Fruit fly (Drosophila melanogaster) whole organism, embryonic: Measurements from ENCODE around the gene CG14110.

Experiments used
- B-H2 ChIP-seq: fragments of 200-800 bp; sonication (Bioruptor generic); optimal IDR thresholded peaks from 2 replicates; lab custom pipeline; 2018; ENCODE audit warnings: missing biosample characterization, mild to moderate bottlenecking, missing genetic modification characterization
- Blimp-1 ChIP-seq: fragments of 200-800 bp; sonication (Bioruptor generic); optimal IDR thresholded peaks from 3 replicates; lab custom pipeline; 2018; ENCODE audit warnings: missing biosample characterization, missing genetic modification characterization, mild to moderate bottlenecking, moderate library complexity, missing genetic modification reagents
- C15 ChIP-seq: fragments of 200-800 bp; sonication (Bioruptor generic); IDR thresholded peaks from 3 replicates; pipeline ENCODE4 v1.3.6; 2022; ENCODE audit warnings: missing biosample characterization, missing genetic modification characterization
- CG10543 ChIP-seq: fragments of 200-800 bp; sonication (Bioruptor generic); optimal IDR thresholded peaks from 3 replicates; lab custom pipeline; 2017; ENCODE audit warnings: missing biosample characterization, mild to moderate bottlenecking, missing genetic modification characterization, moderate library complexity
- CG10979 ChIP-seq: fragments of 200-800 bp; sonication (Bioruptor generic); optimal IDR thresholded peaks from 2 replicates; lab custom pipeline; 2018; ENCODE audit warnings: missing biosample characterization, mild to moderate bottlenecking, missing genetic modification characterization, moderate library complexity
- CG12744 ChIP-seq: fragments of 200-800 bp; sonication (Bioruptor generic); optimal IDR thresholded peaks from 2 replicates; lab custom pipeline; 2016; ENCODE audit warnings: missing biosample characterization, missing genetic modification characterization
- CG15073 ChIP-seq: fragments of 200-800 bp; sonication (Bioruptor generic); optimal IDR thresholded peaks from 2 replicates; lab custom pipeline; 2016; ENCODE audit warnings: missing biosample characterization, missing genetic modification characterization
- CG15269 ChIP-seq: fragments of 200-800 bp; sonication (Bioruptor generic); optimal IDR thresholded peaks from 2 replicates; lab custom pipeline; 2018; ENCODE audit warnings: missing biosample characterization, mild to moderate bottlenecking, missing genetic modification characterization, moderate library complexity
- CG15479 ChIP-seq: fragments of 200-800 bp; sonication (Bioruptor generic); optimal IDR thresholded peaks from 3 replicates; lab custom pipeline; 2019; ENCODE audit warnings: missing biosample characterization, mild to moderate bottlenecking, missing genetic modification characterization, moderate library complexity
- CG16813 ChIP-seq: fragments of 200-800 bp; sonication (Bioruptor generic); IDR thresholded peaks from 3 replicates; pipeline ENCODE4 v1.3.6; 2022; ENCODE audit warnings: missing biosample characterization, missing genetic modification characterization; ENCODE audit not compliant: partially characterized antibody
- CG2712 ChIP-seq: fragments of 200-800 bp; optimal IDR thresholded peaks from 3 replicates; lab custom pipeline; 2019; ENCODE audit warnings: missing biosample characterization, mild to moderate bottlenecking, missing genetic modification characterization, moderate library complexity
- CG2889 ChIP-seq: fragments of 200-800 bp; sonication (Bioruptor generic); IDR thresholded peaks from 3 replicates; pipeline ENCODE4 v1.3.6; 2022; ENCODE audit warnings: missing biosample characterization, missing genetic modification characterization
- CG32772 ChIP-seq: fragments of 200-800 bp; sonication (Bioruptor generic); IDR thresholded peaks from 2 replicates; pipeline ENCODE4 v1.3.6; 2022; ENCODE audit warnings: missing biosample characterization, missing genetic modification characterization
- CG7271 ChIP-seq: fragments of 200-800 bp; sonication (Bioruptor generic); optimal IDR thresholded peaks from 2 replicates; lab custom pipeline; 2018; ENCODE audit warnings: missing biosample characterization, mild to moderate bottlenecking, missing genetic modification characterization, moderate library complexity
- CTCF ChIP-seq: fragments of 200-800 bp; sonication (Bioruptor generic); optimal IDR thresholded peaks from 2 replicates; lab custom pipeline; 2017; ENCODE audit warnings: missing biosample characterization, mild to moderate bottlenecking, missing genetic modification characterization, moderate library complexity
- E2f2 ChIP-seq: fragments of 200-800 bp; sonication (Bioruptor generic); IDR thresholded peaks from 2 replicates; pipeline ENCODE4 v1.3.6; 2022; ENCODE audit warnings: missing biosample characterization, missing genetic modification characterization
- Ets65A ChIP-seq: fragments of 200-800 bp; sonication (Bioruptor generic); peaks from one replicate; lab custom pipeline; 2016; ENCODE audit warnings: missing biosample characterization, missing genetic modification characterization
- HHEX ChIP-seq: fragments of 200-800 bp; sonication (Bioruptor generic); optimal IDR thresholded peaks from 3 replicates; lab custom pipeline; 2017; ENCODE audit warnings: missing biosample characterization, mild to moderate bottlenecking, missing genetic modification characterization, missing genetic modification reagents
- HLH54F ChIP-seq: fragments of 200-800 bp; sonication (Bioruptor generic); optimal IDR thresholded peaks from 3 replicates; lab custom pipeline; 2016; ENCODE audit warnings: missing biosample characterization, missing genetic modification characterization
- Lhr ChIP-seq: fragments of 200-800 bp; sonication (Bioruptor generic); optimal IDR thresholded peaks from 3 replicates; lab custom pipeline; 2017; ENCODE audit warnings: mild to moderate bottlenecking, missing biosample characterization, missing genetic modification reagents, missing genetic modification characterization
- NC2β ChIP-seq: fragments of 200-800 bp; sonication (Bioruptor generic); optimal IDR thresholded peaks from 2 replicates; lab custom pipeline; 2016; ENCODE audit warnings: missing biosample characterization, missing genetic modification characterization
- Neu2 ChIP-seq: fragments of 200-800 bp; sonication (Bioruptor generic); optimal IDR thresholded peaks from 3 replicates; lab custom pipeline; 2016; ENCODE audit warnings: missing biosample characterization, missing genetic modification characterization, borderline replicate concordance
- Sry-β ChIP-seq: fragments of 200-800 bp; sonication (Bioruptor generic); optimal IDR thresholded peaks from 2 replicates; lab custom pipeline; 2018; ENCODE audit warnings: missing biosample characterization, mild to moderate bottlenecking, missing genetic modification characterization, moderate library complexity
- btn ChIP-seq: fragments of 200-800 bp; sonication (Bioruptor generic); optimal IDR thresholded peaks from 2 replicates; lab custom pipeline; 2016; ENCODE audit warnings: missing biosample characterization, missing genetic modification characterization
- cad ChIP-seq: fragments of >200 bp; optimal IDR thresholded peaks from 2 replicates; lab custom pipeline; 2017; ENCODE audit warnings: missing biosample characterization, missing genetic modification characterization
- cg ChIP-seq: fragments of 200-800 bp; sonication (Bioruptor generic); optimal IDR thresholded peaks from 3 replicates; lab custom pipeline; 2019; ENCODE audit warnings: missing biosample characterization, mild to moderate bottlenecking, missing genetic modification characterization, moderate library complexity
- dysf ChIP-seq: fragments of 200-800 bp; sonication (Bioruptor generic); IDR thresholded peaks from 3 replicates; pipeline ENCODE4 v1.3.6; 2022; ENCODE audit warnings: missing biosample characterization, missing genetic modification characterization
- gro ChIP-seq: fragments of 200-800 bp; sonication (Bioruptor generic); optimal IDR thresholded peaks from 2 replicates; lab custom pipeline; 2016; ENCODE audit warnings: missing biosample characterization, missing genetic modification characterization
- lilli ChIP-seq: fragments of 200-800 bp; sonication (Bioruptor generic); optimal IDR thresholded peaks from 3 replicates; lab custom pipeline; 2016; ENCODE audit warnings: missing biosample characterization, missing genetic modification characterization
- lola ChIP-seq, 3 experiments: fragments of >200 bp in 2 of 3; fragments of 200-800 bp in 1 of 3; sonication (Bioruptor generic) in 1 of 3; optimal IDR thresholded peaks; 2 replicates each; lab custom pipeline; 2017 to 2019; ENCODE audit warnings: missing biosample characterization in 3 of 3, missing genetic modification characterization in 3 of 3, mild to moderate bottlenecking in 1 of 3, moderate library complexity in 1 of 3
- mam ChIP-seq: fragments of 200-800 bp; sonication (Bioruptor generic); optimal IDR thresholded peaks from 3 replicates; lab custom pipeline; 2016; ENCODE audit warnings: missing biosample characterization, missing genetic modification characterization
- p53 ChIP-seq: fragments of 200-800 bp; sonication (Bioruptor generic); optimal IDR thresholded peaks from 2 replicates; lab custom pipeline; 2016; ENCODE audit warnings: missing biosample characterization, missing genetic modification characterization
- pb ChIP-seq: fragments of 200-800 bp; sonication (Bioruptor generic); optimal IDR thresholded peaks from 3 replicates; lab custom pipeline; 2016; ENCODE audit warnings: missing biosample characterization, missing genetic modification characterization
- tin ChIP-seq: fragments of 200-800 bp; sonication (Bioruptor generic); optimal IDR thresholded peaks from 3 replicates; lab custom pipeline; 2016; ENCODE audit warnings: missing biosample characterization, missing genetic modification characterization
- tll ChIP-seq, 2 experiments: fragments of 200-800 bp in 1 of 2; fragments of >200 bp in 1 of 2; sonication (Bioruptor generic) in 1 of 2; optimal IDR thresholded peaks; 2 replicates each; lab custom pipeline; 2017 to 2019; ENCODE audit warnings: missing biosample characterization in 2 of 2, missing genetic modification characterization in 2 of 2, mild to moderate bottlenecking in 1 of 2, moderate library complexity in 1 of 2
- tna ChIP-seq: fragments of 200-800 bp; sonication (Bioruptor generic); IDR thresholded peaks from 2 replicates; pipeline ENCODE4 v1.3.6; 2022; ENCODE audit warnings: missing biosample characterization, missing genetic modification characterization; ENCODE audit not compliant: partially characterized antibody
- twi ChIP-seq: fragments of 200-800 bp; optimal IDR thresholded peaks from 2 replicates; lab custom pipeline; 2019; ENCODE audit warnings: missing biosample characterization, mild to moderate bottlenecking, missing genetic modification characterization, moderate library complexity
- z ChIP-seq: fragments of 200-800 bp; sonication (Bioruptor generic); IDR thresholded peaks from 3 replicates; pipeline ENCODE4 v1.3.6; 2022; ENCODE audit warnings: missing biosample characterization, missing genetic modification characterization
- zen ChIP-seq: fragments of 200-800 bp; sonication (Bioruptor generic); optimal IDR thresholded peaks from 3 replicates; lab custom pipeline; 2018; ENCODE audit warnings: missing biosample characterization, mild to moderate bottlenecking, missing genetic modification characterization, moderate library complexity

Gene CG14110

dm6 chr3L:13356084-13356693, 28.4 kb upstream of the CG14110 start, which contains the start of gene Nplp2 (continued):
- TF ChIP-seq mam (no peak), cg (GFP tag; lab: Kevin White, UChicago) (no peak), Neu2 (no peak), NC2β (GFP tag; lab: Kevin White, UChicago) (no peak), z (no peak), C15 (GFP tag; lab: Robert Waterston, UW) (0 out of 3 replicates have a peak, but pooled peaks have one; percentile 40)

- TF ChIP-seq HHEX (GFP tag; lab: Kevin White, UChicago) = no peak
- TF ChIP-seq Ets65A (GFP tag; lab: Kevin White, UChicago) = peak; percentile 0
- TF ChIP-seq, all 482 proteins: peak for 1
Observed at dm6 chr3L:13377657-13378056, 6.9 kb upstream of the CG14110 start, which contains the start of gene CG14111. Gene CG14111 (plus strand): TSS chr3L:13377957.

dm6 chr3L:13378202-13378601, 6.4 kb upstream of the CG14110 start, which contains the start of gene SNCF:
Gene SNCF (plus strand): TSS chr3L:13378583.
- no peak for TF ChIP-seq CG2889 (GFP tag; lab: Robert Waterston, UW)
- peak; percentile 70 for TF ChIP-seq CG7271 (tag; lab: Kevin White, UChicago)
- TF ChIP-seq cad = peak; percentile 99
- peak; percentile 49 for TF ChIP-seq CG15479 (GFP tag; lab: Kevin White, UChicago)
- TF ChIP-seq zen (tag; lab: Kevin White, UChicago) = peak; percentile 98
- no peak for TF ChIP-seq lilli
- peak in 1 of 2 experiments; percentile 87 for TF ChIP-seq tll (GFP tag; optimal IDR thresholded peaks at IDR 0.05; lab: Kevin White, UChicago)
- TF ChIP-seq CG10979 (tag; lab: Kevin White, UChicago) = no peak
- peak; percentile 54 for TF ChIP-seq twi (tag; lab: Kevin White, UChicago)
- TF ChIP-seq btn (GFP tag; lab: Kevin White, UChicago) = no peak
- TF ChIP-seq CG15269 (tag; lab: Kevin White, UChicago) = no peak
- no peak for TF ChIP-seq CG32772 (GFP tag; lab: Robert Waterston, UW)

- peak; percentile 26 for TF ChIP-seq Ets65A (GFP tag; lab: Kevin White, UChicago)
- TF ChIP-seq Sry-β (GFP tag; lab: Kevin White, UChicago) = no peak
- TF ChIP-seq Blimp-1 (GFP tag; lab: Kevin White, UChicago) = peak; percentile 98
Observed at dm6 chr3L:13381160-13381559, 3.4 kb upstream of the CG14110 start, which contains the start of gene CG14107. Gene CG14107 (minus strand): TSS chr3L:13381346.

dm6 chr3L:13382061-13382815, 2.4 kb upstream of the CG14110 start, which contains the start of gene ImpL1:
Gene ImpL1 (plus strand): TSS chr3L:13382765.
- no peak for TF ChIP-seq dysf (GFP tag; lab: Robert Waterston, UW)
- peak; percentile 36 for TF ChIP-seq Ets65A (GFP tag; lab: Kevin White, UChicago)
- TF ChIP-seq, all 482 proteins: peak for 1

dm6 chr3L:13387608-13388007, 3.0 kb downstream of the CG14110 start, which contains the start of gene CG10171:
Gene CG10171 (minus strand): TSS chr3L:13387907.
- TF ChIP-seq p53 (GFP tag; lab: Kevin White, UChicago) (no peak), HLH54F (GFP tag; lab: Kevin White, UChicago) (no peak), CTCF (GFP tag; lab: Kevin White, UChicago) (peak; percentile 39), Lhr (GFP tag; lab: Kevin White, UChicago) (peak; percentile 52), B-H2 (GFP tag; lab: Kevin White, UChicago) (no peak), E2f2 (peak; percentile 80), CG2712 (peak; percentile 12), tna (GFP tag; lab: Robert Waterston, UW) (peak; percentile 44; the same call in 1 of the 2 replicates), CG12744 (GFP tag; lab: Kevin White, UChicago) (no peak), pb (GFP tag; lab: Kevin White, UChicago) (no peak), cad (peak; percentile 26), gro (GFP tag; lab: Kevin White, UChicago) (no peak), CG15073 (GFP tag; lab: Kevin White, UChicago) (no peak), tin (no peak), CG16813 (GFP tag; lab: Robert Waterston, UW) (peak; percentile 38; the same call in 1 of the 3 replicates), CG10543 (GFP tag; lab: Kevin White, UChicago) (no peak), lola (GFP tag; optimal IDR thresholded peaks at IDR 0.05; lab: Kevin White, UChicago) (no peak)
